Worm (Caenorhabditis elegans) whole organism, mixed stage, embryonic: Measurements from ENCODE around the gene ZK354.9.

Source experiments
- bed-3 ChIP-seq: fragments of 200-800 bp; sonication (Bioruptor generic); optimal IDR thresholded peaks from 3 replicates; lab custom pipeline; 2018; ENCODE audit warnings: mild to moderate bottlenecking, missing genetic modification characterization, moderate library complexity, missing compliant biosample characterization
- blmp-1 ChIP-seq: fragments of 150-350 bp; optimal IDR thresholded peaks from 2 replicates; lab custom pipeline; 2014; ENCODE audit warnings: missing biosample characterization, missing genetic modification characterization
- ceh-39 ChIP-seq: fragments of 150-350 bp; optimal IDR thresholded peaks from 2 replicates; lab custom pipeline; 2014; ENCODE audit warnings: missing biosample characterization, missing genetic modification characterization
- ceh-43 ChIP-seq: fragments of 200-800 bp; sonication (Bioruptor generic); optimal IDR thresholded peaks from 2 replicates; lab custom pipeline; 2018; ENCODE audit warnings: mild to moderate bottlenecking, missing genetic modification characterization, moderate library complexity, missing compliant biosample characterization
- ceh-83 ChIP-seq: fragments of 200-800 bp; sonication (Bioruptor generic); optimal IDR thresholded peaks from 2 replicates; lab custom pipeline; 2018; ENCODE audit warnings: mild to moderate bottlenecking, missing genetic modification characterization, missing compliant biosample characterization
- ces-1 ChIP-seq: fragments of 150-350 bp; optimal IDR thresholded peaks from 2 replicates; lab custom pipeline; 2014; ENCODE audit warnings: missing biosample characterization, missing genetic modification reagents, missing genetic modification characterization
- cnd-1 ChIP-seq: fragments of 200-800 bp; sonication (Bioruptor generic); optimal IDR thresholded peaks from 2 replicates; lab custom pipeline; 2018; ENCODE audit warnings: mild to moderate bottlenecking, missing genetic modification characterization, missing compliant biosample characterization
- drap-1 ChIP-seq: fragments of 200-800 bp; sonication (Bioruptor generic); optimal IDR thresholded peaks from 3 replicates; lab custom pipeline; 2018; ENCODE audit warnings: mild to moderate bottlenecking, missing genetic modification characterization, missing compliant biosample characterization
- elt-1 ChIP-seq: sonication (generic microtip); optimal IDR thresholded peaks from 2 replicates; lab custom pipeline; 2017; ENCODE audit warnings: missing genetic modification characterization, mild to moderate bottlenecking, missing compliant biosample characterization, antibody characterized with exemption, moderate library complexity, borderline replicate concordance; ENCODE audit not compliant: insufficient read depth
- elt-3 ChIP-seq: fragments of 150-350 bp; optimal IDR thresholded peaks from 2 replicates; lab custom pipeline; 2014; ENCODE audit warnings: missing biosample characterization, missing genetic modification characterization
- flh-1 ChIP-seq: fragments of 200-800 bp; sonication (Bioruptor generic); optimal IDR thresholded peaks from 2 replicates; lab custom pipeline; 2018; ENCODE audit warnings: mild to moderate bottlenecking, missing genetic modification characterization, moderate library complexity, missing compliant biosample characterization
- ham-2 ChIP-seq: fragments of 200-800 bp; sonication (Bioruptor generic); optimal IDR thresholded peaks from 2 replicates; lab custom pipeline; 2018; ENCODE audit warnings: mild to moderate bottlenecking, missing genetic modification characterization, missing compliant biosample characterization
- hlh-1 ChIP-seq: fragments of 150-350 bp; optimal IDR thresholded peaks from 2 replicates; lab custom pipeline; 2014; ENCODE audit warnings: missing biosample characterization, missing genetic modification reagents, missing genetic modification characterization
- lin-13 ChIP-seq: fragments of 150-350 bp; optimal IDR thresholded peaks from 2 replicates; lab custom pipeline; 2014; ENCODE audit warnings: missing biosample characterization, missing genetic modification characterization
- lin-32 ChIP-seq: fragments of 200-800 bp; sonication (Bioruptor generic); optimal IDR thresholded peaks from 2 replicates; lab custom pipeline; 2018; ENCODE audit warnings: mild to moderate bottlenecking, missing genetic modification characterization, missing compliant biosample characterization
- lsy-2 ChIP-seq: fragments of 150-350 bp; optimal IDR thresholded peaks from 2 replicates; lab custom pipeline; 2014; ENCODE audit warnings: missing biosample characterization, missing genetic modification characterization
- mab-5 ChIP-seq: fragments of 150-350 bp; optimal IDR thresholded peaks from 2 replicates; lab custom pipeline; 2014; ENCODE audit warnings: missing biosample characterization, missing genetic modification characterization
- mls-2 ChIP-seq: sonication (generic microtip); optimal IDR thresholded peaks from 2 replicates; lab custom pipeline; 2016; ENCODE audit warnings: mild to moderate bottlenecking, missing genetic modification characterization, moderate library complexity, missing compliant biosample characterization
- nhr-12 ChIP-seq: fragments of 150-350 bp; optimal IDR thresholded peaks from 2 replicates; lab custom pipeline; 2014; ENCODE audit warnings: missing biosample characterization, missing genetic modification characterization
- nhr-2 ChIP-seq: fragments of 150-350 bp; optimal IDR thresholded peaks from 2 replicates; lab custom pipeline; 2014; ENCODE audit warnings: missing biosample characterization, missing genetic modification characterization
- nhr-237 ChIP-seq: fragments of 150-350 bp; optimal IDR thresholded peaks from 2 replicates; lab custom pipeline; 2014; ENCODE audit warnings: missing biosample characterization, missing genetic modification characterization
- nhr-28 ChIP-seq: fragments of 150-350 bp; optimal IDR thresholded peaks from 2 replicates; lab custom pipeline; 2014; ENCODE audit warnings: missing biosample characterization, missing genetic modification characterization
- nhr-76 ChIP-seq: sonication (generic microtip); optimal IDR thresholded peaks from 2 replicates; lab custom pipeline; 2017; ENCODE audit warnings: missing biosample characterization, missing genetic modification characterization
- pha-4 ChIP-seq: fragments of 150-350 bp; optimal IDR thresholded peaks from 2 replicates; lab custom pipeline; 2018; ENCODE audit warnings: missing biosample characterization, missing genetic modification reagents, missing genetic modification characterization
- sem-2 ChIP-seq: fragments of 200-800 bp; sonication (Bioruptor generic); optimal IDR thresholded peaks from 2 replicates; lab custom pipeline; 2018; ENCODE audit warnings: mild to moderate bottlenecking, missing genetic modification characterization, missing compliant biosample characterization
- snpc-4 ChIP-seq: fragments of 150-350 bp; optimal IDR thresholded peaks from 2 replicates; lab custom pipeline; 2014; ENCODE audit warnings: missing biosample characterization, missing genetic modification characterization
- sptf-1 ChIP-seq: sonication (generic microtip); optimal IDR thresholded peaks from 2 replicates; lab custom pipeline; 2017; ENCODE audit warnings: mild to moderate bottlenecking, missing genetic modification characterization, moderate library complexity, missing compliant biosample characterization
- tbx-8 ChIP-seq: fragments of 200-800 bp; sonication (Bioruptor generic); optimal IDR thresholded peaks from 2 replicates; lab custom pipeline; 2018; ENCODE audit warnings: mild to moderate bottlenecking, missing genetic modification characterization, moderate library complexity, missing compliant biosample characterization
- unc-120 ChIP-seq: sonication (generic microtip); optimal IDR thresholded peaks from 2 replicates; lab custom pipeline; 2017; ENCODE audit warnings: missing genetic modification characterization, missing compliant biosample characterization; ENCODE audit not compliant: poor library complexity, severe bottlenecking
- unc-39 ChIP-seq: fragments of 150-350 bp; optimal IDR thresholded peaks from 2 replicates; lab custom pipeline; 2014; ENCODE audit warnings: missing biosample characterization, missing genetic modification characterization
- ztf-11 ChIP-seq: fragments of 150-350 bp; optimal IDR thresholded peaks from 2 replicates; lab custom pipeline; 2014; ENCODE audit warnings: missing biosample characterization, missing genetic modification characterization

ZK354.9 gene

ce11 chrIV:5288932-5289331 is 19.0 kb downstream of the ZK354.9 start:
- TF ChIP-seq nhr-28 (tag; lab: Kevin White, UChicago): no peak
- TF ChIP-seq unc-120 (tag; lab: Kevin White, UChicago): no peak
- no peak for TF ChIP-seq cnd-1 (tag; lab: Kevin White, UChicago)
- no peak for TF ChIP-seq ham-2 (GFP tag; lab: Kevin White, UChicago)
- TF ChIP-seq mab-5 (tag; lab: Kevin White, UChicago): no peak
- no peak for TF ChIP-seq nhr-2 (tag; lab: Kevin White, UChicago)

- TF ChIP-seq nhr-237 (tag; lab: Kevin White, UChicago) (no peak), nhr-76 (no peak), blmp-1 (tag; lab: Kevin White, UChicago) (no peak), hlh-1 (tag; lab: Kevin White, UChicago) (no peak), mls-2 (tag; lab: Kevin White, UChicago) (no peak), nhr-2 (tag; lab: Kevin White, UChicago) (no peak), snpc-4 (tag; lab: Kevin White, UChicago) (no peak), lin-13 (tag; lab: Kevin White, UChicago) (no peak), bed-3 (GFP tag; lab: Kevin White, UChicago) (no peak), ceh-39 (tag; lab: Kevin White, UChicago) (no peak), pha-4 (no peak)
These were observed 20.8 kb downstream of the ZK354.9 start for ce11 chrIV:5287190-5287589.

DNA sequence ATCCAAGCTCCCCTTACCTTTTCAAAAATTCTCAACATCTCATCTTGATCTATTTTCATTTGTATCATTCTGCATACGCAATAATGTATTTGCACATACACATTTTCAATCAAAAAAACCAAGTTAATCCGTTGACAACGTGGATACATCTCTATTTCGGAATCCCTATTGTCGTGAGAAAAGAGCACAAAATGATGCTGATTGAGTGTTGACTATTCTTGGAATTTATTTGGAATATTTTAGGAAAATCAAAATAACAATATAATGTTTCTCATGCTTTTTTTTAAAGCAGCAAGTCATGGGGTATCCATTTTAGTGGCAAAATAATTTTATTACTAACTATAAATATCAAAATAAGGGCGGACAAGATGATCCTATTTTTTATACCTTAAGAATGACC is 26.5 kb downstream of the ZK354.9 start:
- TF ChIP-seq ceh-83 (GFP tag; lab: Kevin White, UChicago) (no peak), drap-1 (GFP tag; lab: Kevin White, UChicago) (no peak), sptf-1 (tag; lab: Kevin White, UChicago) (no peak), elt-1 (tag; lab: Kevin White, UChicago) (no peak), flh-1 (GFP tag; lab: Kevin White, UChicago) (no peak), ztf-11 (tag; lab: Kevin White, UChicago) (no peak), nhr-12 (no peak), mab-5 (tag; lab: Kevin White, UChicago) (no peak)

ce11 chrIV:5277752-5278151 is 30.2 kb downstream of the ZK354.9 start, which contains the start of gene F36H12.17:
Gene F36H12.17, minus strand, starts transcription at chrIV:5277852.
- TF ChIP-seq nhr-28 (tag; lab: Kevin White, UChicago) (no peak), lin-32 (no peak), nhr-2 (tag; lab: Kevin White, UChicago) (no peak), ces-1 (GFP tag; lab: Kevin White, UChicago) (no peak), sem-2 (no peak), unc-39 (tag; lab: Kevin White, UChicago) (no peak), ztf-11 (tag; lab: Kevin White, UChicago) (no peak), bed-3 (GFP tag; lab: Kevin White, UChicago) (no peak), mls-2 (tag; lab: Kevin White, UChicago) (no peak), unc-120 (tag; lab: Kevin White, UChicago) (no peak), ceh-83 (GFP tag; lab: Kevin White, UChicago) (no peak), lsy-2 (tag; lab: Kevin White, UChicago) (no peak), cnd-1 (tag; lab: Kevin White, UChicago) (no peak), hlh-1 (tag; lab: Kevin White, UChicago) (no peak), elt-3 (tag; lab: Kevin White, UChicago) (no peak), tbx-8 (GFP tag; lab: Kevin White, UChicago) (no peak), ceh-43 (GFP tag; lab: Kevin White, UChicago) (no peak), ceh-39 (tag; lab: Kevin White, UChicago) (no peak)

- no peak for TF ChIP-seq unc-39 (tag; lab: Kevin White, UChicago)
- no peak for TF ChIP-seq lin-32
- no peak for TF ChIP-seq bed-3 (GFP tag; lab: Kevin White, UChicago)
These were observed 33.8 kb downstream of the ZK354.9 start, which contains the start of gene slfl-4 for ce11 chrIV:5274123-5274581. Gene slfl-4, plus strand, starts transcription at chrIV:5274531.
